Worm (Caenorhabditis elegans) whole organism, L4/young adult: ENCODE measurements around the gene mig-10.

ENCODE experiments used
- W03F9.2 ChIP-seq: fragments of 150-350 bp; optimal IDR thresholded peaks from 2 replicates; lab custom pipeline; 2014; ENCODE audit warnings: missing biosample characterization, missing genetic modification characterization
- dao-5 ChIP-seq: sonication (generic microtip); optimal IDR thresholded peaks from 2 replicates; lab custom pipeline; 2016; ENCODE audit warnings: missing genotype, missing genetic modification characterization, moderate library complexity, missing compliant biosample characterization
- him-1 ChIP-seq: sonication (generic microtip); optimal IDR thresholded peaks from 2 replicates; lab custom pipeline; 2016; ENCODE audit warnings: missing genotype, missing genetic modification reagents, missing genetic modification characterization, missing compliant biosample characterization

DNA sequence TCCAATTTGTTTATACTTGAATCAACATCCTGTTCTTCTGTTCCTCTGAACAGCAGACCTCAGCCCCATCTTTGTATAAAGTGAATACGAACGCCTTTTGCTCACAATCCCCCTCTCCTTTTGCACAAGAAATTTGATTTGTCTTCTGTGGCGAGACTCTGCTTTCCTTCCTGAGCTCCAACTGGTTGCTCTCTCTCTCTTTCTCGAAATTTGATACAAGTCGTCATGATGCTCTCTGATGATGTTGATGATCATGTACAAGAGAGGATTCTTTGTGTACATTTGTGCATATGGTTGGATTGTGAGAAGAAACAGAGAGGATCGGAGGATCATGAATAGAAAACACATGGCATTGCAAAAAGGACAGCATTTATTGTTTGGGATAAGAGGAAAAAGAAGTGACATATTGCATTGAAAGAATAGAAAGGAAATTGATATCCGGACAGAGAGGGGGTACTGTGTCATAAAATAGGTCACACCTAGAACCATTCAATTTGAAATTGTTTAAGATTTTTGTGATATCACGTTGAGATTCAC, 22.0 kb downstream of the mig-10 start:
- TF ChIP-seq dao-5 (tag; lab: Kevin White, UChicago) (no peak), W03F9.2 (tag; lab: Kevin White, UChicago) (no peak), him-1 (tag; lab: Kevin White, UChicago) (no peak)
